Fruit fly (Drosophila melanogaster): Measurements from ENCODE around the gene Wdr81.
A peak's percentile ranks its signal among the peaks of the same experiment; 100 is the strongest.

Wdr81 gene

dm6 chr2L:12002922-12003791, 17.6 kb downstream of the Wdr81 start (continued):
- TF ChIP-seq Mes4 (GFP tag; optimal IDR thresholded peaks at IDR 0.05) = no peak
- no peak for TF ChIP-seq CG16863 (GFP tag; optimal IDR thresholded peaks at IDR 0.05)
- TF ChIP-seq Sry-β (GFP tag; optimal IDR thresholded peaks at IDR 0.05) = no peak
- TF ChIP-seq CG15073 (GFP tag; optimal IDR thresholded peaks at IDR 0.05) = no peak
- TF ChIP-seq CG18011 (GFP tag; optimal IDR thresholded peaks at IDR 0.05) = no peak
- TF ChIP-seq CG4328 (GFP tag; optimal IDR thresholded peaks at IDR 0.05) = peak; percentile 22
- TF ChIP-seq Sox100B (GFP tag; optimal IDR thresholded peaks at IDR 0.05) = peak; percentile 24
- TF ChIP-seq CG13296 (GFP tag; optimal IDR thresholded peaks at IDR 0.05) = peak; percentile 39
- TF ChIP-seq ATbp (GFP tag; optimal IDR thresholded peaks at IDR 0.05) = peak; percentile 29
- peak; percentile 15 for TF ChIP-seq CG6765 (GFP tag; optimal IDR thresholded peaks at IDR 0.05)
- no peak for TF ChIP-seq eve (GFP tag; optimal IDR thresholded peaks at IDR 0.05)
- no peak for TF ChIP-seq Doc3 (GFP tag; IDR thresholded peaks at IDR 0.05; ENCODE audit: partially characterized antibody)
- peak; percentile 10 for TF ChIP-seq CG33213 (GFP tag; optimal IDR thresholded peaks at IDR 0.05)
- TF ChIP-seq CG34376 (GFP tag; optimal IDR thresholded peaks at IDR 0.05) = peak; percentile 97
- peak; percentile 0 for TF ChIP-seq wek (GFP tag; optimal IDR thresholded peaks at IDR 0.05)
- no peak for TF ChIP-seq H2.0 (GFP tag; IDR thresholded peaks at IDR 0.05)
- no peak for TF ChIP-seq eyg (GFP tag; optimal IDR thresholded peaks at IDR 0.05)
- TF ChIP-seq CG11398 (GFP tag; optimal IDR thresholded peaks at IDR 0.05) = no peak
- no peak for TF ChIP-seq ro (GFP tag; IDR thresholded peaks at IDR 0.05)
- TF ChIP-seq CG6854 (GFP tag; optimal IDR thresholded peaks at IDR 0.05) = peak; percentile 11
- peak; percentile 30 for TF ChIP-seq CG6254 (GFP tag; optimal IDR thresholded peaks at IDR 0.05)
- TF ChIP-seq cas (GFP tag; IDR thresholded peaks at IDR 0.05) = no peak
- TF ChIP-seq CG14710 (tag; optimal IDR thresholded peaks at IDR 0.05) = no peak
- no peak for TF ChIP-seq ewg (GFP tag; optimal IDR thresholded peaks at IDR 0.05)
- TF ChIP-seq dpn (GFP tag; optimal IDR thresholded peaks at IDR 0.05) = peak; percentile 38 to 41
- peak; percentile 54 for TF ChIP-seq CG7987 (GFP tag; optimal IDR thresholded peaks at IDR 0.05)
- TF ChIP-seq ci (GFP tag; IDR thresholded peaks at IDR 0.05) = no peak
- TF ChIP-seq pan (optimal IDR thresholded peaks at IDR 0.05) = no peak
- no peak for TF ChIP-seq pan (GFP tag; optimal IDR thresholded peaks at IDR 0.05 in 1 of 2, IDR thresholded peaks at IDR 0.05 in 1 of 2)
- TF ChIP-seq chm (GFP tag; IDR thresholded peaks at IDR 0.05) = no peak
- peak; percentile 8 for TF ChIP-seq CG8924 (tag; optimal IDR thresholded peaks at IDR 0.05)
- TF ChIP-seq sens (GFP tag) = peak; percentile 45
- TF ChIP-seq Sin3A (optimal IDR thresholded peaks at IDR 0.05) = no peak
- no peak for TF ChIP-seq tna (GFP tag; IDR thresholded peaks at IDR 0.05; ENCODE audit: partially characterized antibody)
- TF ChIP-seq Opbp (GFP tag; IDR thresholded peaks at IDR 0.05; ENCODE audit: partially characterized antibody) = no peak
- TF ChIP-seq ems (GFP tag; optimal IDR thresholded peaks at IDR 0.05) = peak; percentile 1
- peak; percentile 14 for TF ChIP-seq Sox102F (GFP tag; optimal IDR thresholded peaks at IDR 0.05)
- no peak for TF ChIP-seq zfh1 (GFP tag; IDR thresholded peaks at IDR 0.05)
- peak; percentile 60 for TF ChIP-seq CG13424 (tag; optimal IDR thresholded peaks at IDR 0.05)
- TF ChIP-seq amos (GFP tag; IDR thresholded peaks at IDR 0.05; ENCODE audit: partially characterized antibody) = no peak
- TF ChIP-seq CG12942 (GFP tag; optimal IDR thresholded peaks at IDR 0.05) = no peak
- TF ChIP-seq CG30403 (GFP tag; optimal IDR thresholded peaks at IDR 0.05) = peak; percentile 55
- peak; percentile 27 for TF ChIP-seq CG12299 (tag; optimal IDR thresholded peaks at IDR 0.05)
- no peak for TF ChIP-seq unc-4 (GFP tag; IDR thresholded peaks at IDR 0.05; ENCODE audit: partially characterized antibody)
- TF ChIP-seq MTF-1 (GFP tag; optimal IDR thresholded peaks at IDR 0.05; ENCODE audit: borderline replicate concordance) = peak; percentile 44
- no peak for TF ChIP-seq CG3995 (GFP tag; optimal IDR thresholded peaks at IDR 0.05)
- TF ChIP-seq mam (GFP tag; optimal IDR thresholded peaks at IDR 0.05) = no peak
- TF ChIP-seq Oli (tag; optimal IDR thresholded peaks at IDR 0.05) = peak; percentile 38
- no peak for TF ChIP-seq Bteb2 (GFP tag; optimal IDR thresholded peaks at IDR 0.05)
